Fruit fly (Drosophila melanogaster): Measurements from ENCODE around the gene cact.

Gene cact

dm6 chr2L:16350160-16350633, 24.2 kb upstream of the cact start (continued):
- TF ChIP-seq CG33213 (GFP tag; optimal IDR thresholded peaks at IDR 0.05) = peak; percentile 38
- peak; percentile 21 for TF ChIP-seq CG1233 (GFP tag; optimal IDR thresholded peaks at IDR 0.05)
- TF ChIP-seq CG2129 (GFP tag; IDR thresholded peaks at IDR 0.05; ENCODE audit: partially characterized antibody) = no peak
- TF ChIP-seq CG11560 (tag; IDR thresholded peaks at IDR 0.05) = peak; percentile 49; the same call in 1 of the 3 replicates
- TF ChIP-seq Opbp (GFP tag; IDR thresholded peaks at IDR 0.05; ENCODE audit: partially characterized antibody) = peak; percentile 76
- TF ChIP-seq CG3281 (GFP tag; optimal IDR thresholded peaks at IDR 0.05) = no peak
- peak; percentile 82 for TF ChIP-seq CoRest (tag; optimal IDR thresholded peaks at IDR 0.05)
- no peak for TF ChIP-seq br (optimal IDR thresholded peaks at IDR 0.05)
- peak; percentile 75 for TF ChIP-seq chn (GFP tag; optimal IDR thresholded peaks at IDR 0.05)
- peak; percentile 68 for TF ChIP-seq CG13287 (GFP tag; IDR thresholded peaks at IDR 0.05; ENCODE audit: partially characterized antibody)

dm6 chr2L:16342224-16342623, 16.2 kb upstream of the cact start, which contains the start of gene CG44405:
CG44405 (minus strand) TSS chr2L:16342324.
- TF ChIP-seq Atf6 (GFP tag; IDR thresholded peaks at IDR 0.05) (no peak), CG14667 (GFP tag; IDR thresholded peaks at IDR 0.05) (no peak), ap (GFP tag; IDR thresholded peaks at IDR 0.05) (no peak), CG31388 (GFP tag; optimal IDR thresholded peaks at IDR 0.05) (no peak), MBD-R2 (GFP tag; IDR thresholded peaks at IDR 0.05) (no peak), grn (GFP tag; optimal IDR thresholded peaks at IDR 0.05) (no peak), Doc3 (GFP tag; IDR thresholded peaks at IDR 0.05; ENCODE audit: partially characterized antibody) (no peak), CG1529 (GFP tag; optimal IDR thresholded peaks at IDR 0.05) (no peak)

dm6 chr2L:16340268-16340667, 14.3 kb upstream of the cact start, which contains the start of gene CG42266:
CG42266 (minus strand) TSS chr2L:16340368.
- TF ChIP-seq ham (GFP tag; IDR thresholded peaks at IDR 0.05) (no peak), Sox102F (GFP tag; optimal IDR thresholded peaks at IDR 0.05) (no peak), Ets65A (GFP tag) (peak; percentile 20), Mes4 (GFP tag; optimal IDR thresholded peaks at IDR 0.05) (no peak)

dm6 chr2L:16337785-16338184, 11.8 kb upstream of the cact start, which contains the start of gene CG31817:
CG31817 (minus strand) TSS chr2L:16337885.
- no peak for TF ChIP-seq Xbp1 (GFP tag; optimal IDR thresholded peaks at IDR 0.05)
- TF ChIP-seq Eip74EF (GFP tag; optimal IDR thresholded peaks at IDR 0.05) = no peak
- TF ChIP-seq CG5180 (GFP tag; optimal IDR thresholded peaks at IDR 0.05) = no peak
- no peak for TF ChIP-seq CG10431 (GFP tag; optimal IDR thresholded peaks at IDR 0.05)
- TF ChIP-seq her (GFP tag; optimal IDR thresholded peaks at IDR 0.05) = no peak
- no peak for TF ChIP-seq pnt (GFP tag; optimal IDR thresholded peaks at IDR 0.05)
- no peak for TF ChIP-seq Mad (GFP tag; optimal IDR thresholded peaks at IDR 0.05)
- TF ChIP-seq NK7.1 (GFP tag; optimal IDR thresholded peaks at IDR 0.05) = no peak
- no peak for TF ChIP-seq CG34376 (GFP tag; optimal IDR thresholded peaks at IDR 0.05)
- TF ChIP-seq nmo (GFP tag; optimal IDR thresholded peaks at IDR 0.05) = no peak
- TF ChIP-seq CG10654 (GFP tag; optimal IDR thresholded peaks at IDR 0.05) = no peak
- TF ChIP-seq Rx (GFP tag; IDR thresholded peaks at IDR 0.05) = no peak
- TF ChIP-seq kni (GFP tag; optimal IDR thresholded peaks at IDR 0.05) = no peak
- TF ChIP-seq sima (GFP tag; optimal IDR thresholded peaks at IDR 0.05) = no peak
- TF ChIP-seq emc (GFP tag; optimal IDR thresholded peaks at IDR 0.05) = no peak
- TF ChIP-seq zfh1 (GFP tag; IDR thresholded peaks at IDR 0.05) = no peak
- TF ChIP-seq CG4617 (GFP tag; optimal IDR thresholded peaks at IDR 0.05; ENCODE audit: borderline replicate concordance) = no peak

Measured in whole organism, embryonic.